Fruit fly (Drosophila melanogaster) whole organism, embryonic: ENCODE data around the gene CG14915.

Experiments
- Aef1 ChIP-seq: fragments of 200-800 bp; sonication (Bioruptor generic); IDR thresholded peaks from 3 replicates; pipeline ENCODE4 v1.3.6; 2022; ENCODE audit warnings: missing biosample characterization, missing genetic modification characterization
- CG11085 ChIP-seq: fragments of 200-800 bp; sonication (Bioruptor generic); IDR thresholded peaks from 2 replicates; pipeline ENCODE4 v1.3.6; 2022; ENCODE audit warnings: missing biosample characterization, missing genetic modification characterization
- CG11723 ChIP-seq: fragments of 200-800 bp; sonication (Bioruptor generic); optimal IDR thresholded peaks from 2 replicates; lab custom pipeline; 2017; ENCODE audit warnings: missing biosample characterization, mild to moderate bottlenecking, missing genetic modification characterization
- CG12391 ChIP-seq: fragments of 200-800 bp; sonication (Bioruptor generic); optimal IDR thresholded peaks from 3 replicates; lab custom pipeline; 2018; ENCODE audit warnings: missing biosample characterization, mild to moderate bottlenecking, missing genetic modification characterization, moderate library complexity
- CG13775 ChIP-seq: fragments of 200-800 bp; sonication (Bioruptor generic); optimal IDR thresholded peaks from 3 replicates; lab custom pipeline; 2017; ENCODE audit warnings: missing biosample characterization, mild to moderate bottlenecking, missing genetic modification characterization
- CG14710 ChIP-seq: fragments of 200-800 bp; sonication (Bioruptor generic); optimal IDR thresholded peaks from 3 replicates; lab custom pipeline; 2019; ENCODE audit warnings: missing biosample characterization, mild to moderate bottlenecking, missing genetic modification characterization, moderate library complexity
- CG14860 ChIP-seq: fragments of 200-800 bp; sonication (Bioruptor generic); IDR thresholded peaks from 3 replicates; pipeline ENCODE4 v1.3.6; 2022; ENCODE audit warnings: missing biosample characterization, missing genetic modification characterization; ENCODE audit not compliant: partially characterized antibody
- CG15011 ChIP-seq: fragments of 200-800 bp; sonication (Bioruptor generic); optimal IDR thresholded peaks from 3 replicates; lab custom pipeline; 2018; ENCODE audit warnings: missing biosample characterization, mild to moderate bottlenecking, missing genetic modification characterization
- CG15479 ChIP-seq: fragments of 200-800 bp; sonication (Bioruptor generic); optimal IDR thresholded peaks from 3 replicates; lab custom pipeline; 2019; ENCODE audit warnings: missing biosample characterization, mild to moderate bottlenecking, missing genetic modification characterization, moderate library complexity
- CG17186 ChIP-seq: fragments of 200-800 bp; sonication (Bioruptor generic); optimal IDR thresholded peaks from 3 replicates; lab custom pipeline; 2017; ENCODE audit warnings: missing biosample characterization, missing genetic modification reagents, missing genetic modification characterization
- CG17328 ChIP-seq: fragments of 200-800 bp; sonication (Bioruptor generic); IDR thresholded peaks from 2 replicates; pipeline ENCODE4 v1.3.6; 2022; ENCODE audit warnings: missing biosample characterization, missing genetic modification characterization
- CG1792 ChIP-seq: fragments of 200-800 bp; sonication (Bioruptor generic); optimal IDR thresholded peaks from 2 replicates; lab custom pipeline; 2016; ENCODE audit warnings: missing biosample characterization, missing genetic modification characterization
- CG18476 ChIP-seq: fragments of 200-800 bp; sonication (Bioruptor generic); optimal IDR thresholded peaks from 2 replicates; lab custom pipeline; 2016; ENCODE audit warnings: missing biosample characterization, mild to moderate bottlenecking, missing genetic modification characterization
- CG2889 ChIP-seq: fragments of 200-800 bp; sonication (Bioruptor generic); IDR thresholded peaks from 3 replicates; pipeline ENCODE4 v1.3.6; 2022; ENCODE audit warnings: missing biosample characterization, missing genetic modification characterization
- CG30020 ChIP-seq: fragments of 200-800 bp; optimal IDR thresholded peaks from 2 replicates; lab custom pipeline; 2019; ENCODE audit warnings: missing biosample characterization, mild to moderate bottlenecking, missing genetic modification characterization, moderate library complexity
- CG3407 ChIP-seq: fragments of 200-800 bp; sonication (Bioruptor generic); optimal IDR thresholded peaks from 2 replicates; lab custom pipeline; 2018; ENCODE audit warnings: missing biosample characterization, mild to moderate bottlenecking, missing genetic modification characterization
- CG4404 ChIP-seq: fragments of 200-800 bp; sonication (Bioruptor generic); IDR thresholded peaks from 2 replicates; pipeline ENCODE4 v1.3.6; 2022; ENCODE audit warnings: missing biosample characterization, missing genetic modification characterization
- CG4617 ChIP-seq: fragments of 200-800 bp; sonication (Bioruptor generic); optimal IDR thresholded peaks from 3 replicates; lab custom pipeline; 2016; ENCODE audit warnings: missing biosample characterization, missing genetic modification characterization, borderline replicate concordance
- CG4730 ChIP-seq: fragments of 200-800 bp; sonication (Bioruptor generic); IDR thresholded peaks from 2 replicates; pipeline ENCODE4 v1.3.6; 2022; ENCODE audit warnings: missing biosample characterization, missing genetic modification characterization
- CG7372 ChIP-seq: fragments of 200-800 bp; sonication (Bioruptor generic); IDR thresholded peaks from 2 replicates; pipeline ENCODE4 v1.3.6; 2022; ENCODE audit warnings: missing biosample characterization, missing genetic modification characterization
- CrebB ChIP-seq: fragments of 200-800 bp; sonication (Bioruptor generic); optimal IDR thresholded peaks from 3 replicates; lab custom pipeline; 2018; ENCODE audit warnings: missing biosample characterization, mild to moderate bottlenecking, missing genetic modification characterization
- Gsc ChIP-seq: fragments of 200-800 bp; sonication (Bioruptor generic); IDR thresholded peaks from 2 replicates; pipeline ENCODE4 v1.3.6; 2022; ENCODE audit warnings: missing biosample characterization, missing genetic modification characterization
- HLH4C ChIP-seq: fragments of 200-800 bp; sonication (Bioruptor generic); IDR thresholded peaks from 3 replicates; pipeline ENCODE4 v1.3.6; 2022; ENCODE audit warnings: missing biosample characterization, missing genetic modification characterization; ENCODE audit not compliant: partially characterized antibody
- MESR4 ChIP-seq: fragments of 200-800 bp; sonication (Bioruptor generic); optimal IDR thresholded peaks from 2 replicates; lab custom pipeline; 2018; ENCODE audit warnings: missing biosample characterization, mild to moderate bottlenecking, missing genetic modification characterization, moderate library complexity
- Meics ChIP-seq: fragments of 200-800 bp; sonication (Bioruptor generic); optimal IDR thresholded peaks from 2 replicates; lab custom pipeline; 2017; ENCODE audit warnings: missing biosample characterization, mild to moderate bottlenecking, missing genetic modification characterization
- NC2α ChIP-seq: fragments of 200-800 bp; sonication (Bioruptor generic); optimal IDR thresholded peaks from 2 replicates; lab custom pipeline; 2016; ENCODE audit warnings: missing biosample characterization, missing genetic modification characterization
- Vsx1 ChIP-seq: fragments of 200-800 bp; sonication (Bioruptor generic); optimal IDR thresholded peaks from 2 replicates; lab custom pipeline; 2017; ENCODE audit warnings: missing biosample characterization, mild to moderate bottlenecking, missing genetic modification characterization, missing genetic modification reagents
- ap ChIP-seq: fragments of 200-800 bp; sonication (Bioruptor generic); IDR thresholded peaks from 2 replicates; pipeline ENCODE4 v1.3.6; 2022; ENCODE audit warnings: missing biosample characterization, missing genetic modification characterization
- bcd ChIP-seq: fragments of 200-800 bp; sonication (Bioruptor generic); optimal IDR thresholded peaks from 2 replicates; lab custom pipeline; 2017; ENCODE audit warnings: missing biosample characterization, mild to moderate bottlenecking, missing genetic modification characterization
- chm ChIP-seq: fragments of 200-800 bp; sonication (Bioruptor generic); IDR thresholded peaks from 2 replicates; pipeline ENCODE4 v1.3.6; 2022; ENCODE audit warnings: missing biosample characterization, missing genetic modification characterization
- corto ChIP-seq: fragments of 200-800 bp; sonication (Bioruptor generic); optimal IDR thresholded peaks from 2 replicates; lab custom pipeline; 2016; ENCODE audit warnings: missing biosample characterization, mild to moderate bottlenecking, missing genetic modification characterization, moderate library complexity
- danr ChIP-seq: fragments of 200-800 bp; sonication (Bioruptor generic); IDR thresholded peaks from 2 replicates; pipeline ENCODE4 v1.3.6; 2022; ENCODE audit warnings: missing biosample characterization, missing genetic modification characterization
- lmd ChIP-seq: fragments of 200-800 bp; sonication (Bioruptor generic); IDR thresholded peaks from 2 replicates; pipeline ENCODE4 v1.3.6; 2022; ENCODE audit warnings: missing biosample characterization, missing genetic modification characterization
- mam ChIP-seq: fragments of 200-800 bp; sonication (Bioruptor generic); optimal IDR thresholded peaks from 3 replicates; lab custom pipeline; 2016; ENCODE audit warnings: missing biosample characterization, missing genetic modification characterization
- nerfin-2 ChIP-seq: fragments of 200-800 bp; sonication (Bioruptor generic); IDR thresholded peaks from 2 replicates; pipeline ENCODE4 v1.3.6; 2022; ENCODE audit warnings: missing biosample characterization, missing genetic modification characterization; ENCODE audit not compliant: partially characterized antibody
- pita ChIP-seq: fragments of 200-800 bp; sonication (Bioruptor generic); optimal IDR thresholded peaks from 2 replicates; lab custom pipeline; 2017; ENCODE audit warnings: missing biosample characterization, mild to moderate bottlenecking, missing genetic modification characterization
- pnt ChIP-seq: fragments of 200-800 bp; sonication (Bioruptor generic); optimal IDR thresholded peaks from 3 replicates; lab custom pipeline; 2016; ENCODE audit warnings: missing biosample characterization, missing genetic modification characterization
- pzg ChIP-seq: fragments of 200-800 bp; sonication (Bioruptor generic); optimal IDR thresholded peaks from 3 replicates; lab custom pipeline; 2018; ENCODE audit warnings: missing biosample characterization, mild to moderate bottlenecking, missing genetic modification characterization, moderate library complexity
- row ChIP-seq: fragments of 200-800 bp; sonication (Bioruptor generic); IDR thresholded peaks from 3 replicates; pipeline ENCODE4 v1.3.6; 2022; ENCODE audit warnings: missing biosample characterization, missing genetic modification characterization
- run ChIP-seq: fragments of 200-800 bp; sonication (Bioruptor generic); optimal IDR thresholded peaks from 3 replicates; lab custom pipeline; 2018; ENCODE audit warnings: missing biosample characterization, mild to moderate bottlenecking, missing genetic modification characterization
- sens ChIP-seq: fragments of 200-800 bp; sonication (Bioruptor generic); peaks from one replicate; lab custom pipeline; 2016; ENCODE audit warnings: missing biosample characterization, missing genetic modification characterization
- shn ChIP-seq: fragments of 200-800 bp; sonication (Bioruptor generic); optimal IDR thresholded peaks from 3 replicates; lab custom pipeline; 2016; ENCODE audit warnings: missing biosample characterization, missing genetic modification characterization
- ssp ChIP-seq: fragments of 200-800 bp; sonication (Bioruptor generic); IDR thresholded peaks from 2 replicates; pipeline ENCODE4 v1.3.6; 2022; ENCODE audit warnings: missing biosample characterization, missing genetic modification characterization
- stwl ChIP-seq: fragments of 200-800 bp; sonication (Bioruptor generic); optimal IDR thresholded peaks from 3 replicates; lab custom pipeline; 2018; ENCODE audit warnings: missing biosample characterization, mild to moderate bottlenecking, missing genetic modification characterization, moderate library complexity
- tgo ChIP-seq: fragments of 200-800 bp; sonication (Bioruptor generic); IDR thresholded peaks from 3 replicates; pipeline ENCODE4 v1.3.6; 2022; ENCODE audit warnings: missing biosample characterization, missing genetic modification characterization
- unc-4 ChIP-seq: fragments of 200-800 bp; sonication (Bioruptor generic); IDR thresholded peaks from 2 replicates; pipeline ENCODE4 v1.3.6; 2022; ENCODE audit warnings: missing biosample characterization, missing genetic modification characterization; ENCODE audit not compliant: partially characterized antibody
- vnd ChIP-seq: fragments of 200-800 bp; sonication (Bioruptor generic); IDR thresholded peaks from 3 replicates; pipeline ENCODE4 v1.3.6; 2022; ENCODE audit warnings: missing biosample characterization, missing genetic modification characterization; ENCODE audit not compliant: partially characterized antibody
- z ChIP-seq: fragments of 200-800 bp; sonication (Bioruptor generic); IDR thresholded peaks from 3 replicates; pipeline ENCODE4 v1.3.6; 2022; ENCODE audit warnings: missing biosample characterization, missing genetic modification characterization
- zf30C ChIP-seq: fragments of 200-800 bp; sonication (Bioruptor generic); optimal IDR thresholded peaks from 3 replicates; lab custom pipeline; 2018; ENCODE audit warnings: missing biosample characterization, mild to moderate bottlenecking, missing genetic modification characterization
- zfh2 ChIP-seq: fragments of 200-800 bp; sonication (Bioruptor generic); optimal IDR thresholded peaks from 2 replicates; lab custom pipeline; 2016; ENCODE audit warnings: missing biosample characterization, missing genetic modification characterization

CG14915 gene

dm6 chr2L:11065932-11066823 is 4.6 kb upstream of the CG14915 start (continued):
- TF ChIP-seq CG4617 (GFP tag; lab: Kevin White, UChicago) = no peak
- no peak for TF ChIP-seq run (tag; lab: Kevin White, UChicago)
- TF ChIP-seq CG17186 (GFP tag; lab: Kevin White, UChicago) = no peak
- no peak for TF ChIP-seq CG7372 (GFP tag; lab: Robert Waterston, UW)
- TF ChIP-seq shn (GFP tag; lab: Kevin White, UChicago) = no peak
- no peak for TF ChIP-seq ssp
- TF ChIP-seq HLH4C (GFP tag; lab: Robert Waterston, UW) = no peak
- TF ChIP-seq danr = no peak
- no peak for TF ChIP-seq CG1792 (GFP tag; lab: Kevin White, UChicago)
- TF ChIP-seq CG13775 (GFP tag; lab: Kevin White, UChicago) = no peak
- TF ChIP-seq bcd (GFP tag; lab: Kevin White, UChicago) = peak; percentile 21
- no peak for TF ChIP-seq unc-4 (GFP tag; lab: Robert Waterston, UW)
- no peak for TF ChIP-seq Gsc
- peak; percentile 83 for TF ChIP-seq sens
- no peak for TF ChIP-seq pnt (GFP tag; lab: Kevin White, UChicago)
- no peak for TF ChIP-seq CG14710 (tag; lab: Kevin White, UChicago)
- TF ChIP-seq CG17328 = no peak
- TF ChIP-seq row (GFP tag; lab: Robert Waterston, UW) = peak; percentile 37; the same call in 2 of the 3 replicates
- TF ChIP-seq NC2α (GFP tag; lab: Kevin White, UChicago) = no peak
- TF ChIP-seq corto (GFP tag; lab: Kevin White, UChicago) = no peak
- TF ChIP-seq lmd = peak; percentile 34; the same call in 1 of the 2 replicates
- TF ChIP-seq CG15011 (GFP tag; lab: Kevin White, UChicago) = no peak
- TF ChIP-seq CG4730 (GFP tag; lab: Robert Waterston, UW) = no peak
- TF ChIP-seq CG15479 (GFP tag; lab: Kevin White, UChicago) = no peak
- no peak for TF ChIP-seq CG3407
- TF ChIP-seq Aef1 (GFP tag; lab: Robert Waterston, UW) = no peak
- no peak for TF ChIP-seq stwl
- TF ChIP-seq ap (GFP tag; lab: Robert Waterston, UW) = no peak
- no peak for TF ChIP-seq CG11085 (GFP tag; lab: Robert Waterston, UW)
- TF ChIP-seq mam (GFP tag; lab: Kevin White, UChicago) = peak; percentile 33
- TF ChIP-seq pzg = no peak
- TF ChIP-seq z (GFP tag; lab: Robert Waterston, UW) = no peak
- peak; percentile 30 for TF ChIP-seq zfh2 (GFP tag; lab: Kevin White, UChicago)
- no peak for TF ChIP-seq chm
- no peak for TF ChIP-seq CG30020 (tag; lab: Kevin White, UChicago)
- TF ChIP-seq CG2889 (GFP tag; lab: Robert Waterston, UW) = no peak
- no peak for TF ChIP-seq CrebB (tag; lab: Kevin White, UChicago)
- no peak for TF ChIP-seq CG4404 (GFP tag; lab: Robert Waterston, UW)
- TF ChIP-seq CG14860 (GFP tag; lab: Robert Waterston, UW) = no peak
- TF ChIP-seq MESR4 (GFP tag; lab: Kevin White, UChicago) = no peak
- no peak for TF ChIP-seq nerfin-2 (GFP tag; lab: Robert Waterston, UW)
- no peak for TF ChIP-seq vnd (GFP tag; lab: Robert Waterston, UW)
- no peak for TF ChIP-seq Vsx1 (GFP tag; lab: Kevin White, UChicago)
- no peak for TF ChIP-seq pita (GFP tag; lab: Kevin White, UChicago)
- no peak for TF ChIP-seq CG11723 (GFP tag; lab: Kevin White, UChicago)
- TF ChIP-seq CG18476 (GFP tag; lab: Kevin White, UChicago) = no peak
- no peak for TF ChIP-seq Meics
- TF ChIP-seq CG12391 (tag; lab: Kevin White, UChicago) = no peak
- no peak for TF ChIP-seq tgo (GFP tag; lab: Robert Waterston, UW)
- no peak for TF ChIP-seq zf30C (GFP tag; lab: Kevin White, UChicago)
